Fruit fly (Drosophila melanogaster): ENCODE results near the gene CG43168.

dm6 chr3L:6256408-6257188 lies 19.0 kb upstream of the CG43168 start, which contains the start of gene Best2:
- TF ChIP-seq Sin3A (optimal IDR thresholded peaks at IDR 0.05) (no peak), h (optimal IDR thresholded peaks at IDR 0.05) (no peak), insv (optimal IDR thresholded peaks at IDR 0.05) (no peak)

Data from Kc167 (cell line).